Worm (Caenorhabditis elegans) whole organism, midembryonic: ENCODE data around the gene pgap-1.

Experiments used
- T22C8.4 ChIP-seq: fragments of 200-800 bp; sonication (Bioruptor generic); IDR thresholded peaks from 2 replicates; pipeline ENCODE4 v1.3.6; 2022; ENCODE audit warnings: missing genetic modification characterization, missing compliant biosample characterization
- cog-1 ChIP-seq: sonication (generic microtip); optimal IDR thresholded peaks from 2 replicates; lab custom pipeline; 2016; ENCODE audit warnings: missing genetic modification characterization, missing compliant biosample characterization
- flt-1 ChIP-seq: fragments of 200-800 bp; sonication (Bioruptor generic); IDR thresholded peaks from 2 replicates; pipeline ENCODE4 v1.3.6; 2022; ENCODE audit warnings: missing genetic modification characterization, missing compliant biosample characterization
- klf-2 ChIP-seq: fragments of 200-800 bp; sonication (Bioruptor generic); conservative IDR thresholded peaks from 2 replicates; pipeline ENCODE4 v1.3.6; 2022; ENCODE audit warnings: missing genetic modification reagents, missing genetic modification characterization, missing compliant biosample characterization
- med-1 ChIP-seq: sonication (generic microtip); optimal IDR thresholded peaks from 2 replicates; lab custom pipeline; 2017; ENCODE audit warnings: missing genetic modification characterization, mild to moderate bottlenecking, missing compliant biosample characterization, antibody characterized with exemption, missing genetic modification reagents; ENCODE audit not compliant: insufficient read depth
- ref-1 ChIP-seq: fragments of 200-800 bp; sonication (Bioruptor generic); conservative IDR thresholded peaks from 2 replicates; pipeline ENCODE4 v1.3.6; 2022; ENCODE audit warnings: missing genetic modification reagents, missing genetic modification characterization, missing compliant biosample characterization
- tab-1 ChIP-seq: fragments of 200-800 bp; sonication (Bioruptor generic); IDR thresholded peaks from 2 replicates; pipeline ENCODE4 v1.3.6; 2022; ENCODE audit warnings: missing genetic modification characterization, missing compliant biosample characterization
- ztf-23 ChIP-seq: fragments of 200-800 bp; sonication (Bioruptor generic); IDR thresholded peaks from 2 replicates; pipeline ENCODE4 v1.3.6; 2022; ENCODE audit warnings: missing genetic modification reagents, missing genetic modification characterization, missing compliant biosample characterization
- ztf-29 ChIP-seq: fragments of 200-800 bp; sonication (Bioruptor generic); IDR thresholded peaks from 2 replicates; pipeline ENCODE4 v1.3.6; 2022; ENCODE audit warnings: missing genetic modification reagents, missing genetic modification characterization, missing compliant biosample characterization

ce11 chrV:11220415-11220814, 21.3 kb upstream of the pgap-1 start:
- TF ChIP-seq klf-2 (GFP tag; lab: Robert Waterston, UW) (no peak), flt-1 (GFP tag; lab: Robert Waterston, UW) (no peak), ztf-29 (no peak), ref-1 (GFP tag; lab: Robert Waterston, UW) (no peak), cog-1 (tag; lab: Kevin White, UChicago) (no peak), tab-1 (no peak), med-1 (GFP tag; lab: Kevin White, UChicago) (no peak), ztf-23 (GFP tag; lab: Robert Waterston, UW) (no peak), T22C8.4 (GFP tag; lab: Robert Waterston, UW) (no peak)
